Worm (Caenorhabditis elegans) whole organism, young adult: Measurements from ENCODE around the gene Y60A3A.24.

Experiments used
- D2030.7 ChIP-seq: fragments of 200-800 bp; sonication (Bioruptor generic); IDR thresholded peaks from 2 replicates; pipeline ENCODE4 v1.3.6; 2022; ENCODE audit warnings: missing genetic modification reagents, missing genetic modification characterization, missing compliant biosample characterization
- F33H1.4 ChIP-seq: fragments of 200-800 bp; sonication (Bioruptor generic); IDR thresholded peaks from 2 replicates; pipeline ENCODE4 v1.3.6; 2022; ENCODE audit warnings: missing genetic modification reagents, missing genetic modification characterization, missing compliant biosample characterization
- Y79H2A.3 ChIP-seq: fragments of 200-800 bp; sonication (Bioruptor generic); conservative IDR thresholded peaks from 2 replicates; pipeline ENCODE4 v1.3.6; 2022; ENCODE audit warnings: missing genetic modification reagents, missing genetic modification characterization, missing compliant biosample characterization
- ama-1 ChIP-seq, 3 experiments: fragments of 150-350 bp in 1 of 3; sonication (generic microtip) in 2 of 3; optimal IDR thresholded peaks; 2 replicates each; lab custom pipeline; 2014 to 2018; ENCODE audit warnings: missing biosample characterization in 2 of 3, missing genetic modification characterization in 2 of 3, missing genetic modification reagents in 2 of 3
- ceh-91 ChIP-seq: fragments of 200-800 bp; sonication (Bioruptor generic); IDR thresholded peaks from 2 replicates; pipeline ENCODE4 v1.3.6; 2022; ENCODE audit warnings: missing genetic modification reagents, missing genetic modification characterization, missing compliant biosample characterization
- ets-4 ChIP-seq: fragments of 200-800 bp; sonication (Bioruptor generic); optimal IDR thresholded peaks from 2 replicates; lab custom pipeline; 2018; ENCODE audit warnings: mild to moderate bottlenecking, missing genetic modification characterization, missing compliant biosample characterization
- hmg-1.2 ChIP-seq: fragments of 200-800 bp; sonication (Bioruptor generic); IDR thresholded peaks from 2 replicates; pipeline ENCODE4 v1.3.6; 2022; ENCODE audit warnings: missing genetic modification reagents, missing genetic modification characterization, missing compliant biosample characterization
- lin-54 ChIP-seq: fragments of 200-800 bp; sonication (Bioruptor generic); optimal IDR thresholded peaks from 2 replicates; lab custom pipeline; 2018; ENCODE audit warnings: mild to moderate bottlenecking, missing genetic modification characterization, missing compliant biosample characterization
- mel-28 ChIP-seq: sonication (generic microtip); optimal IDR thresholded peaks from 2 replicates; lab custom pipeline; 2016; ENCODE audit warnings: borderline replicate concordance, mild to moderate bottlenecking, missing genetic modification characterization, missing compliant biosample characterization
- pha-4 ChIP-seq: fragments of 150-350 bp; sonication (generic microtip); optimal IDR thresholded peaks from 2 replicates; lab custom pipeline; 2014; ENCODE audit warnings: missing biosample characterization, missing genetic modification reagents, missing genetic modification characterization
- rcor-1 ChIP-seq: fragments of 200-800 bp; sonication (Bioruptor generic); IDR thresholded peaks from 2 replicates; pipeline ENCODE4 v1.3.6; 2022; ENCODE audit warnings: missing genetic modification reagents, missing genetic modification characterization, missing compliant biosample characterization
- snpc-4 ChIP-seq, 5 experiments: fragments of 150-350 bp in 1 of 5; sonication (generic microtip) in 4 of 5; optimal IDR thresholded peaks; 2 replicates each; lab custom pipeline; 2014 to 2018; ENCODE audit warnings: missing genetic modification characterization in 5 of 5, missing biosample characterization in 3 of 5, antibody characterized with exemption in 2 of 5, mild to moderate bottlenecking in 2 of 5, missing compliant biosample characterization in 2 of 5, missing genotype in 2 of 5, moderate library complexity in 2 of 5, missing genetic modification reagents in 1 of 5
- unc-62 ChIP-seq: fragments of 150-350 bp; optimal IDR thresholded peaks from 2 replicates; lab custom pipeline; 2014; ENCODE audit warnings: missing biosample characterization, missing genetic modification reagents, missing genetic modification characterization
- ztf-28 ChIP-seq: fragments of 200-800 bp; sonication (Bioruptor generic); IDR thresholded peaks from 2 replicates; pipeline ENCODE4 v1.3.6; 2022; ENCODE audit warnings: missing genetic modification reagents, missing genetic modification characterization, missing compliant biosample characterization

DNA sequence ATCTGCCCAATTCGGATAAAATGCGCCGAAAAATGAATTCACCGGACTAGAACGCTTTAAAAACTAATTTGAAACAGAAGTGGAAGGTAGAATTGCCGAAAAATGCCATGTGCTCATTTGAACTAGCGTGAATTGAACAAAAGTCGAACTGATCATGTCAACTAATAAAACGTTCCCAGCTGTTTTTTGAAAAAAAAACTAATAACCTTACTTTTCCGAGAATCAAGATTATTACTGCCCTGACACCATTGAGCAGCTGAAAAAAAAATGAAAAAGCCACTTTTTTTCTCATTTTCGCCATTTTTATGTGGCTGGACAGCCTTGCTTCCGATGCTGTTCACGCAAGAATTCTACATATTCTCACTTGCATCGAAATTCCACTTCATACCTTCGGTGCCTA is 8.7 kb downstream of the Y60A3A.24 start, which contains the start of gene srh-173:
- TF ChIP-seq F33H1.4 (GFP tag; lab: Robert Waterston, UW): no peak
- no peak for TF ChIP-seq snpc-4 (GFP tag; optimal IDR thresholded peaks at IDR 0.05; lab: Kevin White, UChicago)
- no peak for TF ChIP-seq snpc-4 (tag; optimal IDR thresholded peaks at IDR 0.05; lab: Kevin White, UChicago)
- no peak for TF ChIP-seq ama-1 (optimal IDR thresholded peaks at IDR 0.05; lab: Kevin White, UChicago)
- TF ChIP-seq ama-1 (GFP tag; optimal IDR thresholded peaks at IDR 0.05; lab: Kevin White, UChicago): no peak
- TF ChIP-seq hmg-1.2 (GFP tag; lab: Robert Waterston, UW): no peak
- TF ChIP-seq ets-4 (GFP tag; lab: Kevin White, UChicago): no peak
- no peak for TF ChIP-seq lin-54
- no peak for TF ChIP-seq ztf-28
- TF ChIP-seq mel-28 (tag; lab: Kevin White, UChicago): no peak
- TF ChIP-seq D2030.7: no peak
- TF ChIP-seq pha-4: no peak
- TF ChIP-seq rcor-1: no peak
- TF ChIP-seq ceh-91 (GFP tag; lab: Robert Waterston, UW): no peak
- TF ChIP-seq Y79H2A.3 (GFP tag; lab: Robert Waterston, UW): no peak
- no peak for TF ChIP-seq unc-62
